Worm (Caenorhabditis elegans) whole organism, L1 larva: Measurements from ENCODE around the gene clec-132.

Experiments used
- efl-3 ChIP-seq: fragments of 200-800 bp; sonication (Bioruptor generic); optimal IDR thresholded peaks from 2 replicates; lab custom pipeline; 2018; ENCODE audit warnings: mild to moderate bottlenecking, missing genetic modification characterization, missing compliant biosample characterization
- elt-2 ChIP-seq: sonication (generic microtip); optimal IDR thresholded peaks from 2 replicates; lab custom pipeline; 2016; ENCODE audit warnings: missing genetic modification characterization, mild to moderate bottlenecking, inconsistent platforms, missing compliant biosample characterization, missing genetic modification reagents
- lin-13 ChIP-seq: fragments of 150-350 bp; optimal IDR thresholded peaks from 2 replicates; lab custom pipeline; 2014; ENCODE audit warnings: missing biosample characterization, missing genetic modification reagents, missing genetic modification characterization
- lin-14 ChIP-seq: fragments of 200-800 bp; sonication (Bioruptor generic); optimal IDR thresholded peaks from 2 replicates; lab custom pipeline; 2018; ENCODE audit warnings: mild to moderate bottlenecking, missing genetic modification characterization, moderate library complexity, missing compliant biosample characterization
- mep-1 ChIP-seq: fragments of 150-350 bp; optimal IDR thresholded peaks from 2 replicates; lab custom pipeline; 2014; ENCODE audit warnings: missing biosample characterization, missing genetic modification characterization
- nhr-11 ChIP-seq: fragments of 150-350 bp; optimal IDR thresholded peaks from 2 replicates; lab custom pipeline; 2014; ENCODE audit warnings: missing biosample characterization, missing genetic modification characterization
- nhr-12 ChIP-seq: sonication (generic microtip); optimal IDR thresholded peaks from 2 replicates; lab custom pipeline; 2017; ENCODE audit warnings: missing biosample characterization, missing genetic modification characterization
- nhr-237 ChIP-seq: fragments of 150-350 bp; optimal IDR thresholded peaks from 2 replicates; lab custom pipeline; 2014; ENCODE audit warnings: missing biosample characterization, missing genetic modification characterization
- nhr-28 ChIP-seq: fragments of 150-350 bp; optimal IDR thresholded peaks from 2 replicates; lab custom pipeline; 2014; ENCODE audit warnings: missing biosample characterization, missing genetic modification characterization
- nhr-77 ChIP-seq: fragments of 150-350 bp; optimal IDR thresholded peaks from 2 replicates; lab custom pipeline; 2014; ENCODE audit warnings: missing biosample characterization, missing genetic modification characterization
- sptf-1 ChIP-seq: fragments of 150-350 bp; optimal IDR thresholded peaks from 2 replicates; lab custom pipeline; 2014; ENCODE audit warnings: missing biosample characterization, missing genetic modification characterization
- unc-130 ChIP-seq: fragments of 150-350 bp; optimal IDR thresholded peaks from 2 replicates; lab custom pipeline; 2017; ENCODE audit warnings: missing biosample characterization, missing genetic modification characterization, inconsistent platforms

ce11 chrII:3569118-3569517 lies 7.7 kb upstream of the clec-132 start, which contains the start of gene clec-127:
- no peak for TF ChIP-seq nhr-28
- no peak for TF ChIP-seq nhr-77 (tag; lab: Kevin White, UChicago)
- no peak for TF ChIP-seq sptf-1 (tag; lab: Kevin White, UChicago)
- TF ChIP-seq lin-14 (GFP tag; lab: Kevin White, UChicago) = no peak
- TF ChIP-seq nhr-237 (tag; lab: Kevin White, UChicago) = no peak
- TF ChIP-seq mep-1 (tag; lab: Kevin White, UChicago) = no peak
- TF ChIP-seq nhr-11 (tag; lab: Kevin White, UChicago) = no peak
- no peak for TF ChIP-seq unc-130 (tag; lab: Kevin White, UChicago)
- TF ChIP-seq efl-3 = no peak
- no peak for TF ChIP-seq nhr-12 (tag; lab: Kevin White, UChicago)
- no peak for TF ChIP-seq elt-2 (tag; lab: Kevin White, UChicago)
- TF ChIP-seq lin-13 (GFP tag; lab: Kevin White, UChicago) = no peak
